Fruit fly (Drosophila melanogaster): ENCODE data around the gene CG2983.

Gene CG2983

dm6 chr2L:2869008-2869702 lies 21.7 kb downstream of the CG2983 start, which contains the start of gene CG8813:
CG8813 (plus strand) TSS chr2L:2869652.
- TF ChIP-seq inv (GFP tag; IDR thresholded peaks at IDR 0.05; ENCODE audit: partially characterized antibody), result 0 out of 2 replicates have a peak, but pooled peaks have one; percentile 16
- no peak for TF ChIP-seq CG12391 (tag; optimal IDR thresholded peaks at IDR 0.05)
- TF ChIP-seq Ets65A (GFP tag), result peak; percentile 78
- TF ChIP-seq eyg (GFP tag; optimal IDR thresholded peaks at IDR 0.05), result no peak
- peak; percentile 48 for TF ChIP-seq Med (GFP tag)
- no peak for TF ChIP-seq Sry-β (GFP tag; optimal IDR thresholded peaks at IDR 0.05)
- no peak for TF ChIP-seq Optix (GFP tag; IDR thresholded peaks at IDR 0.05)
- 0 out of 4 replicates have a peak, but pooled peaks have one; percentile 66 for TF ChIP-seq chinmo (GFP tag; IDR thresholded peaks at IDR 0.05; ENCODE audit: partially characterized antibody)
- TF ChIP-seq vvl (GFP tag; IDR thresholded peaks at IDR 0.05), result peak; percentile 68; the same call in 1 of the 2 replicates

dm6 chr2L:2872309-2872932 lies 25.0 kb downstream of the CG2983 start:
- no peak for TF ChIP-seq Atf-2 (GFP tag; optimal IDR thresholded peaks at IDR 0.05)
- TF ChIP-seq sug (tag; optimal IDR thresholded peaks at IDR 0.05), result peak; percentile 55
- TF ChIP-seq ems (GFP tag; optimal IDR thresholded peaks at IDR 0.05), result peak; percentile 10
- TF ChIP-seq Sin3A (optimal IDR thresholded peaks at IDR 0.05), result no peak
- no peak for TF ChIP-seq CG9797 (GFP tag; optimal IDR thresholded peaks at IDR 0.05)
- no peak for TF ChIP-seq CG14441 (GFP tag; IDR thresholded peaks at IDR 0.05)
- no peak for TF ChIP-seq emc (GFP tag; optimal IDR thresholded peaks at IDR 0.05)
- TF ChIP-seq CG7839 (tag; optimal IDR thresholded peaks at IDR 0.05), result peak; percentile 72
- no peak for TF ChIP-seq HLH4C (GFP tag; IDR thresholded peaks at IDR 0.05; ENCODE audit: partially characterized antibody)
- TF ChIP-seq tin (GFP tag; optimal IDR thresholded peaks at IDR 0.05), result no peak
- no peak for TF ChIP-seq Sry-β (GFP tag; optimal IDR thresholded peaks at IDR 0.05)
- no peak for TF ChIP-seq ash1 (GFP tag; optimal IDR thresholded peaks at IDR 0.05)
- TF ChIP-seq btn (GFP tag; optimal IDR thresholded peaks at IDR 0.05), result no peak
- TF ChIP-seq CG10654 (GFP tag; optimal IDR thresholded peaks at IDR 0.05), result no peak
- TF ChIP-seq salm (tag; optimal IDR thresholded peaks at IDR 0.05), result no peak
- no peak for TF ChIP-seq E2f1 (GFP tag; IDR thresholded peaks at IDR 0.05)
- TF ChIP-seq CG42726 (GFP tag; IDR thresholded peaks at IDR 0.05; ENCODE audit: partially characterized antibody), result no peak
- TF ChIP-seq Nf-YA (GFP tag; IDR thresholded peaks at IDR 0.05), result no peak
- no peak for TF ChIP-seq CG31224 (GFP tag; IDR thresholded peaks at IDR 0.05)
- no peak for TF ChIP-seq pita (GFP tag; optimal IDR thresholded peaks at IDR 0.05)
- TF ChIP-seq kah (GFP tag; optimal IDR thresholded peaks at IDR 0.05), result no peak
- TF ChIP-seq CG10979 (tag; optimal IDR thresholded peaks at IDR 0.05), result no peak
- no peak for TF ChIP-seq NC2α (GFP tag; optimal IDR thresholded peaks at IDR 0.05)
- peak in 1 of 2 experiments; percentile 85 for TF ChIP-seq Eip74EF (GFP tag; optimal IDR thresholded peaks at IDR 0.05)
- peak; percentile 56 for TF ChIP-seq lilli (GFP tag; optimal IDR thresholded peaks at IDR 0.05)
- TF ChIP-seq Chrac-16 (GFP tag; optimal IDR thresholded peaks at IDR 0.05), result no peak
- peak; percentile 20; the same call in 1 of the 2 replicates for TF ChIP-seq CG14667 (GFP tag; IDR thresholded peaks at IDR 0.05)
- peak; percentile 30 for TF ChIP-seq Oli (tag; optimal IDR thresholded peaks at IDR 0.05)
- peak; percentile 31 for TF ChIP-seq gsb-n (tag; optimal IDR thresholded peaks at IDR 0.05)
- TF ChIP-seq ERR (GFP tag; optimal IDR thresholded peaks at IDR 0.05), result no peak
- no peak for TF ChIP-seq kay (GFP tag; optimal IDR thresholded peaks at IDR 0.05)
- 0 out of 2 replicates have a peak, but pooled peaks have one; percentile 18 for TF ChIP-seq CG1024 (GFP tag; IDR thresholded peaks at IDR 0.05)
- TF ChIP-seq YL-1 (GFP tag; optimal IDR thresholded peaks at IDR 0.05), result peak; percentile 22
- TF ChIP-seq CG17829 (tag; optimal IDR thresholded peaks at IDR 0.05), result peak; percentile 38
- TF ChIP-seq chm (GFP tag; IDR thresholded peaks at IDR 0.05), result 0 out of 2 replicates have a peak, but pooled peaks have one; percentile 6
- TF ChIP-seq luna (GFP tag; optimal IDR thresholded peaks at IDR 0.05), result no peak
- TF ChIP-seq CG11695 (GFP tag; IDR thresholded peaks at IDR 0.05), result peak; percentile 73
- TF ChIP-seq Scr (GFP tag; IDR thresholded peaks at IDR 0.05; ENCODE audit: partially characterized antibody), result no peak
- no peak for TF ChIP-seq Dref (GFP tag; IDR thresholded peaks at IDR 0.05)
- no peak for TF ChIP-seq cad (GFP tag; optimal IDR thresholded peaks at IDR 0.05)

Measured in whole organism, embryonic.